Worm (Caenorhabditis elegans) whole organism, young adult: ENCODE measurements around the gene ZK697.14.

Experiments
- F52B5.7 ChIP-seq: sonication (generic microtip); optimal IDR thresholded peaks from 2 replicates; lab custom pipeline; 2016; ENCODE audit warnings: mild to moderate bottlenecking, missing genetic modification characterization, missing compliant biosample characterization
- Y53F4B.3 ChIP-seq: fragments of 200-800 bp; sonication (Bioruptor generic); IDR thresholded peaks from 2 replicates; pipeline ENCODE4 v1.3.6; 2022; ENCODE audit warnings: missing genetic modification reagents, missing genetic modification characterization, missing compliant biosample characterization
- ama-1 ChIP-seq, 3 experiments: fragments of 150-350 bp in 1 of 3; sonication (generic microtip) in 2 of 3; optimal IDR thresholded peaks; 2 replicates each; lab custom pipeline; 2014 to 2018; ENCODE audit warnings: missing biosample characterization in 2 of 3, missing genetic modification characterization in 2 of 3, missing genetic modification reagents in 2 of 3
- dpff-1 ChIP-seq: sonication (generic microtip); optimal IDR thresholded peaks from 2 replicates; lab custom pipeline; 2017; ENCODE audit warnings: mild to moderate bottlenecking, missing genetic modification characterization, missing compliant biosample characterization
- let-526 ChIP-seq: fragments of 200-800 bp; sonication (Bioruptor generic); IDR thresholded peaks from 2 replicates; pipeline ENCODE4 v1.3.6; 2022; ENCODE audit warnings: missing genetic modification reagents, missing genetic modification characterization, missing compliant biosample characterization
- nhr-90 ChIP-seq: sonication (generic microtip); optimal IDR thresholded peaks from 2 replicates; lab custom pipeline; 2016; ENCODE audit warnings: missing genotype, mild to moderate bottlenecking, missing genetic modification characterization, missing compliant biosample characterization
- unc-62 ChIP-seq: fragments of 150-350 bp; optimal IDR thresholded peaks from 2 replicates; lab custom pipeline; 2014; ENCODE audit warnings: missing biosample characterization, missing genetic modification reagents, missing genetic modification characterization

ce11 chrV:1743205-1743870 lies 12.2 kb downstream of the ZK697.14 start, which contains the start of gene nhr-256:
- no peak for TF ChIP-seq unc-62 (GFP tag; lab: Kevin White, UChicago)
- TF ChIP-seq Y53F4B.3 (GFP tag; lab: Robert Waterston, UW), result no peak
- TF ChIP-seq dpff-1 (tag; lab: Kevin White, UChicago), result no peak
- TF ChIP-seq let-526 (GFP tag; lab: Robert Waterston, UW), result no peak
- no peak for TF ChIP-seq ama-1 (optimal IDR thresholded peaks at IDR 0.05; lab: Kevin White, UChicago)
- no peak for TF ChIP-seq ama-1 (GFP tag; optimal IDR thresholded peaks at IDR 0.05; lab: Kevin White, UChicago)
- no peak for TF ChIP-seq nhr-90
- no peak for TF ChIP-seq F52B5.7 (tag; lab: Kevin White, UChicago)
